Fruit fly (Drosophila melanogaster) whole organism, embryonic: ENCODE results near the gene Vm26Ac.

ENCODE experiments used
- ATbp ChIP-seq: fragments of 200-800 bp; sonication (Bioruptor generic); optimal IDR thresholded peaks from 2 replicates; lab custom pipeline; 2017; ENCODE audit warnings: missing biosample characterization, mild to moderate bottlenecking, missing genetic modification characterization, missing genetic modification reagents
- Atf-2 ChIP-seq: fragments of 200-800 bp; sonication (Bioruptor generic); optimal IDR thresholded peaks from 2 replicates; lab custom pipeline; 2016; ENCODE audit warnings: missing biosample characterization, missing genetic modification characterization
- BtbVII ChIP-seq: fragments of 200-800 bp; sonication (Bioruptor generic); optimal IDR thresholded peaks from 3 replicates; lab custom pipeline; 2017; ENCODE audit warnings: missing biosample characterization, mild to moderate bottlenecking, missing genetic modification characterization
- CG11398 ChIP-seq: fragments of 200-800 bp; sonication (Bioruptor generic); optimal IDR thresholded peaks from 2 replicates; lab custom pipeline; 2016; ENCODE audit warnings: missing biosample characterization, missing genetic modification characterization
- CG12155 ChIP-seq: fragments of 200-800 bp; sonication (Bioruptor generic); optimal IDR thresholded peaks from 3 replicates; lab custom pipeline; 2016; ENCODE audit warnings: missing biosample characterization, missing genetic modification characterization
- CG1233 ChIP-seq: fragments of 200-800 bp; sonication (Bioruptor generic); optimal IDR thresholded peaks from 4 replicates; lab custom pipeline; 2018; ENCODE audit warnings: missing biosample characterization, mild to moderate bottlenecking, missing genetic modification characterization
- CG13424 ChIP-seq: fragments of 200-800 bp; sonication (Bioruptor generic); optimal IDR thresholded peaks from 2 replicates; lab custom pipeline; 2019; ENCODE audit warnings: missing biosample characterization, mild to moderate bottlenecking, missing genetic modification characterization, moderate library complexity
- CG14667 ChIP-seq: fragments of 200-800 bp; sonication (Bioruptor generic); IDR thresholded peaks from 2 replicates; pipeline ENCODE4 v1.3.6; 2022; ENCODE audit warnings: missing biosample characterization, missing genetic modification characterization
- CG16863 ChIP-seq: fragments of 200-800 bp; sonication (Bioruptor generic); optimal IDR thresholded peaks from 3 replicates; lab custom pipeline; 2016; ENCODE audit warnings: missing biosample characterization, missing genetic modification characterization
- CG17359 ChIP-seq: fragments of 200-800 bp; sonication (Bioruptor generic); optimal IDR thresholded peaks from 3 replicates; lab custom pipeline; 2018; ENCODE audit warnings: missing biosample characterization, mild to moderate bottlenecking, missing genetic modification characterization, moderate library complexity
- CG17568 ChIP-seq: fragments of 200-800 bp; sonication (Bioruptor generic); optimal IDR thresholded peaks from 2 replicates; lab custom pipeline; 2018; ENCODE audit warnings: missing biosample characterization, mild to moderate bottlenecking, missing genetic modification characterization, moderate library complexity
- CG1792 ChIP-seq: fragments of 200-800 bp; sonication (Bioruptor generic); optimal IDR thresholded peaks from 2 replicates; lab custom pipeline; 2016; ENCODE audit warnings: missing biosample characterization, missing genetic modification characterization
- CG18476 ChIP-seq: fragments of 200-800 bp; sonication (Bioruptor generic); optimal IDR thresholded peaks from 2 replicates; lab custom pipeline; 2016; ENCODE audit warnings: missing biosample characterization, mild to moderate bottlenecking, missing genetic modification characterization
- CG2116 ChIP-seq: fragments of 200-800 bp; sonication (Bioruptor generic); optimal IDR thresholded peaks from 3 replicates; lab custom pipeline; 2018; ENCODE audit warnings: missing biosample characterization, mild to moderate bottlenecking, missing genetic modification characterization
- CG2120 ChIP-seq: fragments of 200-800 bp; sonication (Bioruptor generic); optimal IDR thresholded peaks from 3 replicates; lab custom pipeline; 2016; ENCODE audit warnings: missing biosample characterization, missing genetic modification characterization
- CG2202 ChIP-seq: fragments of 200-800 bp; sonication (Bioruptor generic); optimal IDR thresholded peaks from 2 replicates; lab custom pipeline; 2018; ENCODE audit warnings: missing biosample characterization, mild to moderate bottlenecking, missing genetic modification characterization
- CG2678 ChIP-seq: fragments of 200-800 bp; sonication (Bioruptor generic); optimal IDR thresholded peaks from 3 replicates; lab custom pipeline; 2019; ENCODE audit warnings: missing biosample characterization, mild to moderate bottlenecking, missing genetic modification characterization, moderate library complexity
- CG33213 ChIP-seq: fragments of 200-800 bp; sonication (Bioruptor generic); optimal IDR thresholded peaks from 3 replicates; lab custom pipeline; 2016; ENCODE audit warnings: missing biosample characterization, missing genetic modification characterization
- CG3407 ChIP-seq: fragments of 200-800 bp; sonication (Bioruptor generic); optimal IDR thresholded peaks from 2 replicates; lab custom pipeline; 2018; ENCODE audit warnings: missing biosample characterization, mild to moderate bottlenecking, missing genetic modification characterization
- CG4328 ChIP-seq: fragments of 200-800 bp; sonication (Bioruptor generic); optimal IDR thresholded peaks from 3 replicates; lab custom pipeline; 2017; ENCODE audit warnings: missing biosample characterization, missing genetic modification reagents, missing genetic modification characterization
- CG4360 ChIP-seq: fragments of 200-800 bp; sonication (Bioruptor generic); IDR thresholded peaks from 2 replicates; pipeline ENCODE4 v1.3.6; 2022; ENCODE audit warnings: missing biosample characterization, missing genetic modification characterization
- CG4707 ChIP-seq: fragments of 200-800 bp; sonication (Bioruptor generic); optimal IDR thresholded peaks from 2 replicates; lab custom pipeline; 2018; ENCODE audit warnings: missing biosample characterization, mild to moderate bottlenecking, missing genetic modification characterization, moderate library complexity
- CG6272 ChIP-seq: fragments of 200-800 bp; sonication (Bioruptor generic); IDR thresholded peaks from 2 replicates; pipeline ENCODE4 v1.3.6; 2022; ENCODE audit warnings: missing biosample characterization, missing genetic modification characterization
- CG7745 ChIP-seq: fragments of 200-800 bp; sonication (Bioruptor generic); optimal IDR thresholded peaks from 2 replicates; lab custom pipeline; 2018; ENCODE audit warnings: missing biosample characterization, mild to moderate bottlenecking, missing genetic modification characterization, moderate library complexity
- CG8281 ChIP-seq: fragments of 200-800 bp; sonication (Bioruptor generic); optimal IDR thresholded peaks from 2 replicates; lab custom pipeline; 2018; ENCODE audit warnings: missing biosample characterization, mild to moderate bottlenecking, missing genetic modification characterization, moderate library complexity
- CG8478 ChIP-seq: fragments of >200 bp; optimal IDR thresholded peaks from 2 replicates; lab custom pipeline; 2018
- CG9727 ChIP-seq: fragments of 200-800 bp; sonication (Bioruptor generic); optimal IDR thresholded peaks from 3 replicates; lab custom pipeline; 2017; ENCODE audit warnings: missing biosample characterization, mild to moderate bottlenecking, missing genetic modification characterization
- Dll ChIP-seq: fragments of 200-800 bp; sonication (Bioruptor generic); IDR thresholded peaks from 4 replicates; pipeline ENCODE4 v1.3.6; 2022; ENCODE audit warnings: missing biosample characterization, missing genetic modification characterization; ENCODE audit not compliant: partially characterized antibody
- Lim3 ChIP-seq: fragments of 200-800 bp; sonication (Bioruptor generic); IDR thresholded peaks from 2 replicates; pipeline ENCODE4 v1.3.6; 2022; ENCODE audit warnings: missing biosample characterization, missing genetic modification characterization
- Lpt ChIP-seq: fragments of >200 bp; optimal IDR thresholded peaks from 2 replicates; lab custom pipeline; 2018; ENCODE audit warnings: missing biosample characterization, missing genetic modification characterization
- Neu2 ChIP-seq: fragments of 200-800 bp; sonication (Bioruptor generic); optimal IDR thresholded peaks from 3 replicates; lab custom pipeline; 2016; ENCODE audit warnings: missing biosample characterization, missing genetic modification characterization, borderline replicate concordance
- Nf-YB ChIP-seq: fragments of 200-800 bp; sonication (Bioruptor generic); optimal IDR thresholded peaks from 3 replicates; lab custom pipeline; 2019; ENCODE audit warnings: missing biosample characterization, mild to moderate bottlenecking, missing genetic modification characterization, moderate library complexity
- Optix ChIP-seq: fragments of 200-800 bp; sonication (Bioruptor generic); IDR thresholded peaks from 3 replicates; pipeline ENCODE4 v1.3.6; 2022; ENCODE audit warnings: missing biosample characterization, missing genetic modification characterization
- Scr ChIP-seq: fragments of 200-800 bp; sonication (Bioruptor generic); IDR thresholded peaks from 2 replicates; pipeline ENCODE4 v1.3.6; 2022; ENCODE audit warnings: missing biosample characterization, missing genetic modification characterization; ENCODE audit not compliant: partially characterized antibody
- Ssrp ChIP-seq: fragments of 200-800 bp; sonication (Bioruptor generic); optimal IDR thresholded peaks from 2 replicates; lab custom pipeline; 2018; ENCODE audit warnings: missing biosample characterization, mild to moderate bottlenecking, missing genetic modification characterization, moderate library complexity
- da ChIP-seq: fragments of 200-800 bp; sonication (Bioruptor generic); optimal IDR thresholded peaks from 2 replicates; lab custom pipeline; 2016; ENCODE audit warnings: missing biosample characterization, missing genetic modification characterization
- disco-r ChIP-seq: fragments of 200-800 bp; sonication (Bioruptor generic); optimal IDR thresholded peaks from 2 replicates; lab custom pipeline; 2016; ENCODE audit warnings: missing biosample characterization, missing genetic modification characterization
- fd64A ChIP-seq: fragments of 200-800 bp; sonication (Bioruptor generic); optimal IDR thresholded peaks from 3 replicates; lab custom pipeline; 2018; ENCODE audit warnings: missing biosample characterization, mild to moderate bottlenecking, missing genetic modification characterization
- fd96Cb ChIP-seq: fragments of 200-800 bp; sonication (Bioruptor generic); optimal IDR thresholded peaks from 2 replicates; lab custom pipeline; 2018; ENCODE audit warnings: missing biosample characterization, mild to moderate bottlenecking, missing genetic modification characterization, moderate library complexity
- fu2 ChIP-seq: fragments of 200-800 bp; sonication (Bioruptor generic); optimal IDR thresholded peaks from 2 replicates; lab custom pipeline; 2016; ENCODE audit warnings: missing biosample characterization, missing genetic modification characterization
- gsb-n ChIP-seq: fragments of 200-800 bp; sonication (Bioruptor generic); optimal IDR thresholded peaks from 3 replicates; lab custom pipeline; 2018; ENCODE audit warnings: missing biosample characterization, mild to moderate bottlenecking, missing genetic modification characterization
- kay ChIP-seq: fragments of 200-800 bp; sonication (Bioruptor generic); optimal IDR thresholded peaks from 2 replicates; lab custom pipeline; 2016; ENCODE audit warnings: missing biosample characterization, missing genetic modification characterization
- ken ChIP-seq: fragments of 200-800 bp; sonication (Bioruptor generic); IDR thresholded peaks from 3 replicates; pipeline ENCODE4 v1.3.6; 2022; ENCODE audit warnings: missing biosample characterization, missing genetic modification characterization
- pnt ChIP-seq: fragments of 200-800 bp; sonication (Bioruptor generic); optimal IDR thresholded peaks from 3 replicates; lab custom pipeline; 2016; ENCODE audit warnings: missing biosample characterization, missing genetic modification characterization
- ro ChIP-seq: fragments of 200-800 bp; sonication (Bioruptor generic); IDR thresholded peaks from 2 replicates; pipeline ENCODE4 v1.3.6; 2022; ENCODE audit warnings: missing biosample characterization, missing genetic modification characterization
- row ChIP-seq: fragments of 200-800 bp; sonication (Bioruptor generic); IDR thresholded peaks from 3 replicates; pipeline ENCODE4 v1.3.6; 2022; ENCODE audit warnings: missing biosample characterization, missing genetic modification characterization
- slou ChIP-seq: fragments of 200-800 bp; sonication (Bioruptor generic); optimal IDR thresholded peaks from 3 replicates; lab custom pipeline; 2016; ENCODE audit warnings: missing biosample characterization, missing genetic modification characterization
- tio ChIP-seq: fragments of 200-800 bp; sonication (Bioruptor generic); optimal IDR thresholded peaks from 2 replicates; lab custom pipeline; 2017; ENCODE audit warnings: missing biosample characterization, missing genetic modification characterization, inconsistent platforms
- tna ChIP-seq: fragments of 200-800 bp; sonication (Bioruptor generic); IDR thresholded peaks from 2 replicates; pipeline ENCODE4 v1.3.6; 2022; ENCODE audit warnings: missing biosample characterization, missing genetic modification characterization; ENCODE audit not compliant: partially characterized antibody
- unpg ChIP-seq: fragments of 200-800 bp; sonication (Bioruptor generic); optimal IDR thresholded peaks from 3 replicates; lab custom pipeline; 2018; ENCODE audit warnings: missing biosample characterization, mild to moderate bottlenecking, missing genetic modification characterization, moderate library complexity

Vm26Ac gene

DNA sequence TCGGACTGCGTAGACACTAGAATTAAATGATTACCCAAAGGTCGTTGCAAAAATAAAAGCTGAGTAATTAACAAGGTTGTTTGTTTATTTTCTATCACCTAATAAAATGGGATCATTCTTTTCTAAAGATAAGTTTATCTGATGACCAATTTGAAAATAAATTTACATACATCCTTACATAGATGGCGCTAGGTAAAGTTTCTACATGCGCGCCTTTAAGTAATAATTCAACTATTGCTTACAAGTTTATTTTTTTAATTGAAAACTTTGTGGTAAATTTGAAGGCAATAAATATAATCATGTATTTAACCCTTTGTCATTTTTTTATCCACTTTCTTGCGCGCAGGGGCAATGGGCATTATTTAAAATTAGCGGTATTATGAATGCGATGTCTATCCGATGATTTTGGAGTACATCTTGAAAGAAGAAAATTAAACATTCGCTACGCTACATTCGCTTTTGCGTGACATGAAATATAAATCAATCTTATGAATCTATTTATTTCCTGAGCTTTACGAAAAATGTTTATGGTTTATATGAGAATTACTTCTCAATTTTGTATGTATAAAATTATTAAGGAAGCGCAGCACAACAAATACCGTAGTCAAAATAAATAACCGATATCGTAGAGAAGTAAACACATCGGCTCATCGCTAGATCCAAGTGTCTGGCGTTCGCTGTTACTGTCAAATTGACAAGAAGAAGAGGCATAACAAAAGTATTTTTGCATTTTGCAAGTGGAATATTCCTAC lies 9.5 kb downstream of the Vm26Ac start, which contains the start of gene CG9044 (continued):
- TF ChIP-seq Lpt (no peak), CG4328 (no peak), Nf-YB (GFP tag; lab: Kevin White, UChicago) (no peak), Dll (GFP tag; lab: Robert Waterston, UW) (peak; percentile 97), pnt (GFP tag; lab: Kevin White, UChicago) (peak; percentile 66), Neu2 (GFP tag; lab: Kevin White, UChicago) (peak; percentile 30), ro (GFP tag; lab: Robert Waterston, UW) (no peak), CG8478 (lab: Kevin White, UChicago) (no peak), da (GFP tag; lab: Kevin White, UChicago) (no peak), CG4360 (GFP tag; lab: Robert Waterston, UW) (no peak), slou (peak; percentile 21), CG4707 (GFP tag; lab: Kevin White, UChicago) (no peak), CG1233 (GFP tag; lab: Kevin White, UChicago) (peak; percentile 39), CG11398 (GFP tag; lab: Kevin White, UChicago) (peak; percentile 18), CG33213 (GFP tag; lab: Kevin White, UChicago) (peak; percentile 7), Ssrp (tag; lab: Kevin White, UChicago) (peak; percentile 49), CG2678 (tag; lab: Kevin White, UChicago) (no peak), fd64A (GFP tag; lab: Kevin White, UChicago) (no peak), Scr (GFP tag; lab: Robert Waterston, UW) (peak; percentile 96), CG1792 (peak; percentile 43), Lim3 (GFP tag; lab: Robert Waterston, UW) (no peak), gsb-n (no peak), CG18476 (GFP tag; lab: Kevin White, UChicago) (peak; percentile 50), CG3407 (no peak), CG2116 (GFP tag; lab: Kevin White, UChicago) (peak; percentile 62), row (GFP tag; lab: Robert Waterston, UW) (peak; percentile 94), BtbVII (GFP tag; lab: Kevin White, UChicago) (peak; percentile 0), CG6272 (GFP tag; lab: Robert Waterston, UW) (no peak; the same call in none of the 2 replicates), Atf-2 (GFP tag; lab: Kevin White, UChicago) (no peak), CG7745 (no peak), CG16863 (peak; percentile 19), CG17359 (tag; lab: Kevin White, UChicago) (no peak), tna (GFP tag; lab: Robert Waterston, UW) (peak; percentile 76), unpg (GFP tag; lab: Kevin White, UChicago) (no peak), CG2202 (tag; lab: Kevin White, UChicago) (no peak), ken (GFP tag; lab: Robert Waterston, UW) (0 out of 3 replicates have a peak, but pooled peaks have one; percentile 28), Optix (no peak), CG9727 (peak; percentile 60), CG12155 (GFP tag; lab: Kevin White, UChicago) (peak; percentile 57), disco-r (GFP tag; lab: Kevin White, UChicago) (no peak), fd96Cb (tag; lab: Kevin White, UChicago) (peak; percentile 37), fu2 (GFP tag; lab: Kevin White, UChicago) (peak; percentile 70), CG17568 (GFP tag; lab: Kevin White, UChicago) (no peak), CG8281 (no peak), kay (GFP tag; lab: Kevin White, UChicago) (peak; percentile 24), CG2120 (GFP tag; lab: Kevin White, UChicago) (peak; percentile 83), tio (GFP tag; lab: Kevin White, UChicago) (peak; percentile 62), ATbp (GFP tag; lab: Kevin White, UChicago) (no peak), CG13424 (tag; lab: Kevin White, UChicago) (peak; percentile 57), CG14667 (GFP tag; lab: Robert Waterston, UW) (no peak)
